Fruit fly (Drosophila melanogaster) whole organism, embryonic: Measurements from ENCODE around the gene Eig71Ed.

ENCODE experiments used
- Awh ChIP-seq: fragments of 200-800 bp; sonication (Bioruptor generic); IDR thresholded peaks from 2 replicates; pipeline ENCODE4, ENCODE4 v1.3.6; 2022; ENCODE audit warnings: missing biosample characterization, missing genetic modification characterization
- B-H1 ChIP-seq: fragments of 200-800 bp; sonication (Bioruptor generic); IDR thresholded peaks from 3 replicates; pipeline ENCODE4 v1.3.6; 2022; ENCODE audit warnings: missing biosample characterization, missing genetic modification characterization
- Blimp-1 ChIP-seq: fragments of 200-800 bp; sonication (Bioruptor generic); optimal IDR thresholded peaks from 3 replicates; lab custom pipeline; 2018; ENCODE audit warnings: missing biosample characterization, missing genetic modification characterization, mild to moderate bottlenecking, moderate library complexity, missing genetic modification reagents
- C15 ChIP-seq: fragments of 200-800 bp; sonication (Bioruptor generic); IDR thresholded peaks from 3 replicates; pipeline ENCODE4 v1.3.6; 2022; ENCODE audit warnings: missing biosample characterization, missing genetic modification characterization
- CG10565 ChIP-seq: fragments of 200-800 bp; sonication (Bioruptor generic); optimal IDR thresholded peaks from 3 replicates; lab custom pipeline; 2016; ENCODE audit warnings: missing biosample characterization, mild to moderate bottlenecking, missing genetic modification characterization
- CG13894 ChIP-seq: fragments of 200-800 bp; sonication (Bioruptor generic); optimal IDR thresholded peaks from 3 replicates; lab custom pipeline; 2018; ENCODE audit warnings: missing biosample characterization, mild to moderate bottlenecking, missing genetic modification characterization, moderate library complexity
- CG14014 ChIP-seq: fragments of 200-800 bp; sonication (Bioruptor generic); IDR thresholded peaks from 2 replicates; pipeline ENCODE4 v1.3.6; 2022; ENCODE audit warnings: missing biosample characterization, missing genetic modification characterization
- CG14050 ChIP-seq: fragments of 200-800 bp; sonication (Bioruptor generic); IDR thresholded peaks from 3 replicates; pipeline ENCODE4 v1.3.6; 2022; ENCODE audit warnings: missing biosample characterization, missing genetic modification characterization
- CG14441 ChIP-seq: fragments of 200-800 bp; sonication (Bioruptor generic); IDR thresholded peaks from 2 replicates; pipeline ENCODE4 v1.3.6; 2022; ENCODE audit warnings: missing biosample characterization, missing genetic modification characterization
- CG15514 ChIP-seq: fragments of 200-800 bp; sonication (Bioruptor generic); optimal IDR thresholded peaks from 3 replicates; lab custom pipeline; 2017; ENCODE audit warnings: missing biosample characterization, missing genetic modification characterization, mild to moderate bottlenecking, moderate library complexity, missing genetic modification reagents
- CG18011 ChIP-seq: fragments of 200-800 bp; sonication (Bioruptor generic); optimal IDR thresholded peaks from 2 replicates; lab custom pipeline; 2017; ENCODE audit warnings: missing biosample characterization, missing genetic modification characterization, mild to moderate bottlenecking, moderate library complexity, missing genotype
- CG2116 ChIP-seq: fragments of 200-800 bp; sonication (Bioruptor generic); optimal IDR thresholded peaks from 3 replicates; lab custom pipeline; 2018; ENCODE audit warnings: missing biosample characterization, mild to moderate bottlenecking, missing genetic modification characterization
- CG31365 ChIP-seq: fragments of 200-800 bp; sonication (Bioruptor generic); optimal IDR thresholded peaks from 2 replicates; lab custom pipeline; 2018; ENCODE audit warnings: missing biosample characterization, mild to moderate bottlenecking, missing genetic modification characterization
- CG32772 ChIP-seq: fragments of 200-800 bp; sonication (Bioruptor generic); IDR thresholded peaks from 2 replicates; pipeline ENCODE4 v1.3.6; 2022; ENCODE audit warnings: missing biosample characterization, missing genetic modification characterization
- CG6813 ChIP-seq: fragments of 200-800 bp; sonication (Bioruptor generic); optimal IDR thresholded peaks from 2 replicates; lab custom pipeline; 2017; ENCODE audit warnings: missing biosample characterization, missing genetic modification characterization, mild to moderate bottlenecking, moderate library complexity, missing genetic modification reagents
- CG7839 ChIP-seq: fragments of 200-800 bp; sonication (Bioruptor generic); optimal IDR thresholded peaks from 3 replicates; lab custom pipeline; 2018; ENCODE audit warnings: missing biosample characterization, mild to moderate bottlenecking, missing genetic modification characterization, moderate library complexity
- CG8478 ChIP-seq: fragments of >200 bp; optimal IDR thresholded peaks from 2 replicates; lab custom pipeline; 2018
- Dad ChIP-seq: fragments of 200-800 bp; sonication (Bioruptor generic); optimal IDR thresholded peaks from 3 replicates; lab custom pipeline; 2016; ENCODE audit warnings: missing biosample characterization, missing genetic modification characterization
- Gsc ChIP-seq: fragments of 200-800 bp; sonication (Bioruptor generic); IDR thresholded peaks from 2 replicates; pipeline ENCODE4 v1.3.6; 2022; ENCODE audit warnings: missing biosample characterization, missing genetic modification characterization
- HLH3B ChIP-seq: fragments of 200-800 bp; sonication (Bioruptor generic); IDR thresholded peaks from 2 replicates; pipeline ENCODE4 v1.3.6; 2022; ENCODE audit warnings: missing biosample characterization, missing genetic modification characterization
- HmgD ChIP-seq: fragments of 200-800 bp; sonication (Bioruptor generic); optimal IDR thresholded peaks from 3 replicates; lab custom pipeline; 2016; ENCODE audit warnings: missing biosample characterization, missing genetic modification characterization
- Hr3 ChIP-seq: fragments of 200-800 bp; sonication (Bioruptor generic); optimal IDR thresholded peaks from 3 replicates; lab custom pipeline; 2016; ENCODE audit warnings: missing biosample characterization, missing genetic modification characterization
- MTF-1 ChIP-seq: fragments of 200-800 bp; sonication (Bioruptor generic); optimal IDR thresholded peaks from 2 replicates; lab custom pipeline; 2018; ENCODE audit warnings: missing biosample characterization, mild to moderate bottlenecking, missing genetic modification characterization, borderline replicate concordance
- Med ChIP-seq: fragments of 200-800 bp; sonication (Bioruptor generic); peaks from one replicate; lab custom pipeline; 2016; ENCODE audit warnings: missing biosample characterization, missing genetic modification characterization, mild to moderate bottlenecking, inconsistent platforms, moderate library complexity
- Neu2 ChIP-seq: fragments of 200-800 bp; sonication (Bioruptor generic); optimal IDR thresholded peaks from 3 replicates; lab custom pipeline; 2016; ENCODE audit warnings: missing biosample characterization, missing genetic modification characterization, borderline replicate concordance
- Nf-YB ChIP-seq: fragments of 200-800 bp; sonication (Bioruptor generic); optimal IDR thresholded peaks from 3 replicates; lab custom pipeline; 2019; ENCODE audit warnings: missing biosample characterization, mild to moderate bottlenecking, missing genetic modification characterization, moderate library complexity
- PHDP ChIP-seq: fragments of 200-800 bp; sonication (Bioruptor generic); optimal IDR thresholded peaks from 3 replicates; lab custom pipeline; 2018; ENCODE audit warnings: missing biosample characterization, mild to moderate bottlenecking, missing genetic modification characterization, moderate library complexity
- Pdp1 ChIP-seq, 2 experiments: fragments of 200-800 bp; sonication (Bioruptor generic); optimal IDR thresholded peaks; 3 replicates each; lab custom pipeline; 2016; ENCODE audit warnings: missing biosample characterization in 2 of 2, missing genetic modification characterization in 2 of 2, mild to moderate bottlenecking in 1 of 2, moderate library complexity in 1 of 2
- Poxn ChIP-seq: fragments of 200-800 bp; sonication (Bioruptor generic); IDR thresholded peaks from 2 replicates; pipeline ENCODE4 v1.3.6; 2022; ENCODE audit warnings: missing biosample characterization, missing genetic modification characterization
- Sox102F ChIP-seq: fragments of 200-800 bp; sonication (Bioruptor generic); optimal IDR thresholded peaks from 2 replicates; lab custom pipeline; 2018; ENCODE audit warnings: missing biosample characterization, mild to moderate bottlenecking, missing genetic modification characterization, moderate library complexity
- Spps ChIP-seq: fragments of 200-800 bp; sonication (Bioruptor generic); optimal IDR thresholded peaks from 2 replicates; lab custom pipeline; 2018; ENCODE audit warnings: missing biosample characterization, mild to moderate bottlenecking, missing genetic modification characterization
- Tbp ChIP-seq: fragments of >200 bp; optimal IDR thresholded peaks from 2 replicates; lab custom pipeline; 2018; ENCODE audit warnings: missing biosample characterization, missing genetic modification characterization
- Vsx1 ChIP-seq: fragments of 200-800 bp; sonication (Bioruptor generic); optimal IDR thresholded peaks from 2 replicates; lab custom pipeline; 2017; ENCODE audit warnings: missing biosample characterization, mild to moderate bottlenecking, missing genetic modification characterization, missing genetic modification reagents
- abd-A ChIP-seq: fragments of 200-800 bp; sonication (Bioruptor generic); optimal IDR thresholded peaks from 3 replicates; lab custom pipeline; 2019; ENCODE audit warnings: missing biosample characterization, mild to moderate bottlenecking, missing genetic modification characterization, moderate library complexity
- bigmax ChIP-seq: fragments of 200-800 bp; sonication (Bioruptor generic); optimal IDR thresholded peaks from 2 replicates; lab custom pipeline; 2018; ENCODE audit warnings: missing biosample characterization, mild to moderate bottlenecking, missing genetic modification characterization
- ci ChIP-seq: fragments of 200-800 bp; sonication (Bioruptor generic); IDR thresholded peaks from 3 replicates; pipeline ENCODE4 v1.3.6; 2022; ENCODE audit warnings: missing biosample characterization, missing genetic modification characterization
- dan ChIP-seq: fragments of 200-800 bp; sonication (Bioruptor generic); IDR thresholded peaks from 2 replicates; pipeline ENCODE4 v1.3.6; 2022; ENCODE audit warnings: missing biosample characterization, missing genetic modification characterization
- disco-r ChIP-seq: fragments of 200-800 bp; sonication (Bioruptor generic); optimal IDR thresholded peaks from 2 replicates; lab custom pipeline; 2016; ENCODE audit warnings: missing biosample characterization, missing genetic modification characterization
- dmrt11E ChIP-seq: fragments of 200-800 bp; sonication (Bioruptor generic); optimal IDR thresholded peaks from 3 replicates; lab custom pipeline; 2018; ENCODE audit warnings: missing biosample characterization, mild to moderate bottlenecking, missing genetic modification characterization, moderate library complexity
- dpn ChIP-seq, 2 experiments: fragments of 200-800 bp; sonication (Bioruptor generic); optimal IDR thresholded peaks; 3 replicates each; lab custom pipeline; 2016; ENCODE audit warnings: missing biosample characterization in 2 of 2, missing genetic modification characterization in 2 of 2
- dysf ChIP-seq: fragments of 200-800 bp; sonication (Bioruptor generic); IDR thresholded peaks from 3 replicates; pipeline ENCODE4 v1.3.6; 2022; ENCODE audit warnings: missing biosample characterization, missing genetic modification characterization
- ems ChIP-seq: fragments of 200-800 bp; sonication (Bioruptor generic); optimal IDR thresholded peaks from 3 replicates; lab custom pipeline; 2016; ENCODE audit warnings: missing biosample characterization, missing genetic modification characterization
- eve ChIP-seq, 2 experiments: fragments of >200 bp; optimal IDR thresholded peaks; 2 replicates each; lab custom pipeline; 2017; ENCODE audit warnings: missing biosample characterization in 2 of 2, missing genetic modification characterization in 2 of 2
- gce ChIP-seq: fragments of 200-800 bp; sonication (Bioruptor generic); IDR thresholded peaks from 3 replicates; pipeline ENCODE4 v1.3.6; 2022; ENCODE audit warnings: missing biosample characterization, missing genetic modification characterization
- hbn ChIP-seq: fragments of 200-800 bp; sonication (Bioruptor generic); IDR thresholded peaks from 2 replicates; pipeline ENCODE4 v1.3.6; 2022; ENCODE audit warnings: missing biosample characterization, missing genetic modification characterization; ENCODE audit not compliant: partially characterized antibody
- jing ChIP-seq: fragments of 200-800 bp; sonication (Bioruptor generic); optimal IDR thresholded peaks from 2 replicates; lab custom pipeline; 2018; ENCODE audit warnings: missing biosample characterization, mild to moderate bottlenecking, missing genetic modification characterization
- lov ChIP-seq, 2 experiments: fragments of 200-800 bp in 1 of 2; fragments of >200 bp in 1 of 2; sonication (Bioruptor generic) in 1 of 2; IDR thresholded peaks in 1 of 2; optimal IDR thresholded peaks in 1 of 2; 2 replicates in 1 of 2; 3 replicates in 1 of 2; pipeline versions ENCODE4 v1.3.6 to Lab custom; 2017 to 2022; ENCODE audit warnings: missing biosample characterization in 1 of 2, missing genetic modification characterization in 1 of 2
- oc ChIP-seq: fragments of 200-800 bp; sonication (Bioruptor generic); optimal IDR thresholded peaks from 2 replicates; lab custom pipeline; 2018; ENCODE audit warnings: missing biosample characterization, mild to moderate bottlenecking, missing genetic modification characterization, moderate library complexity
- org-1 ChIP-seq: fragments of 200-800 bp; sonication (Bioruptor generic); optimal IDR thresholded peaks from 2 replicates; lab custom pipeline; 2017; ENCODE audit warnings: missing biosample characterization, missing genetic modification characterization
- otp ChIP-seq: fragments of 200-800 bp; sonication (Bioruptor generic); IDR thresholded peaks from 3 replicates; pipeline ENCODE4, ENCODE4 v1.3.6; 2022; ENCODE audit warnings: missing biosample characterization, missing genetic modification characterization
- sens ChIP-seq: fragments of 200-800 bp; sonication (Bioruptor generic); peaks from one replicate; lab custom pipeline; 2016; ENCODE audit warnings: missing biosample characterization, missing genetic modification characterization
- seq ChIP-seq: fragments of 200-800 bp; sonication (Bioruptor generic); IDR thresholded peaks from 2 replicates; pipeline ENCODE4 v1.3.6; 2022; ENCODE audit warnings: missing biosample characterization, missing genetic modification characterization
- shn ChIP-seq: fragments of 200-800 bp; sonication (Bioruptor generic); optimal IDR thresholded peaks from 3 replicates; lab custom pipeline; 2016; ENCODE audit warnings: missing biosample characterization, missing genetic modification characterization
- zen ChIP-seq: fragments of 200-800 bp; sonication (Bioruptor generic); optimal IDR thresholded peaks from 3 replicates; lab custom pipeline; 2018; ENCODE audit warnings: missing biosample characterization, mild to moderate bottlenecking, missing genetic modification characterization, moderate library complexity

The Eig71Ed gene

dm6 chr3L:15694406-15694805 is 42.1 kb downstream of the Eig71Ed start (continued):
- no peak for TF ChIP-seq C15 (GFP tag; lab: Robert Waterston, UW)
- peak; percentile 59 for TF ChIP-seq Med
- TF ChIP-seq CG10565 = no peak
- TF ChIP-seq org-1 (GFP tag; lab: Kevin White, UChicago) = no peak
- peak; percentile 4 for TF ChIP-seq Sox102F (GFP tag; lab: Kevin White, UChicago)
- no peak for TF ChIP-seq HmgD
- TF ChIP-seq B-H1 = no peak
- TF ChIP-seq Neu2 (GFP tag; lab: Kevin White, UChicago) = no peak
- TF ChIP-seq CG31365 (tag; lab: Kevin White, UChicago) = no peak
- no peak for TF ChIP-seq CG6813 (GFP tag; lab: Kevin White, UChicago)
- TF ChIP-seq zen = no peak
- no peak for TF ChIP-seq HLH3B (GFP tag; lab: Robert Waterston, UW)
- no peak for TF ChIP-seq seq (GFP tag; lab: Robert Waterston, UW)
- peak in 1 of 2 experiments; percentile 7 for TF ChIP-seq dpn (GFP tag; optimal IDR thresholded peaks at IDR 0.05; lab: Kevin White, UChicago)
- TF ChIP-seq lov (optimal IDR thresholded peaks at IDR 0.05; lab: Kevin White, UChicago) = no peak
- no peak for TF ChIP-seq lov (GFP tag; IDR thresholded peaks at IDR 0.05; lab: Robert Waterston, UW)
- TF ChIP-seq CG14014 (GFP tag; lab: Robert Waterston, UW) = no peak
- no peak for TF ChIP-seq Spps (tag; lab: Kevin White, UChicago)
- 0 out of 3 replicates have a peak, but pooled peaks have one; percentile 29 for TF ChIP-seq dysf (GFP tag; lab: Robert Waterston, UW)
- TF ChIP-seq CG14050 = no peak
- no peak for TF ChIP-seq shn
- no peak for TF ChIP-seq MTF-1 (GFP tag; lab: Kevin White, UChicago)
- TF ChIP-seq CG8478 (lab: Kevin White, UChicago) = no peak
- no peak for TF ChIP-seq dan
- TF ChIP-seq CG2116 = no peak
- TF ChIP-seq dmrt11E (tag; lab: Kevin White, UChicago) = no peak
- no peak for TF ChIP-seq Dad (GFP tag; lab: Kevin White, UChicago)
- no peak for TF ChIP-seq bigmax (GFP tag; lab: Kevin White, UChicago)
- TF ChIP-seq Tbp = no peak
- no peak for TF ChIP-seq jing
- TF ChIP-seq CG18011 = no peak
- TF ChIP-seq CG15514 = no peak
- TF ChIP-seq PHDP (tag; lab: Kevin White, UChicago) = peak; percentile 12
- no peak for TF ChIP-seq CG14441 (GFP tag; lab: Robert Waterston, UW)
- no peak for TF ChIP-seq Gsc
- TF ChIP-seq gce (GFP tag; lab: Robert Waterston, UW) = no peak
- TF ChIP-seq CG7839 (tag; lab: Kevin White, UChicago) = peak; percentile 8
- TF ChIP-seq Poxn (GFP tag; lab: Robert Waterston, UW) = no peak
- TF ChIP-seq eve (GFP tag; optimal IDR thresholded peaks at IDR 0.05; lab: Kevin White, UChicago) = no peak
- TF ChIP-seq hbn (GFP tag; lab: Robert Waterston, UW) = no peak
- no peak for TF ChIP-seq disco-r (GFP tag; lab: Kevin White, UChicago)
- TF ChIP-seq sens (GFP tag; lab: Kevin White, UChicago) = peak; percentile 65

dm6 chr3L:15695195-15695594 is 42.9 kb downstream of the Eig71Ed start:
- TF ChIP-seq sens (GFP tag; lab: Kevin White, UChicago) = peak; percentile 37
- TF ChIP-seq CG13894 (tag; lab: Kevin White, UChicago) = no peak
- no peak for TF ChIP-seq ems (GFP tag; lab: Kevin White, UChicago)
- TF ChIP-seq Vsx1 (GFP tag; lab: Kevin White, UChicago) = peak; percentile 51
- peak in 1 of 2 experiments; percentile 42 for TF ChIP-seq Pdp1 (GFP tag; optimal IDR thresholded peaks at IDR 0.05; lab: Kevin White, UChicago)
- TF ChIP-seq Blimp-1 (GFP tag; lab: Kevin White, UChicago) = peak; percentile 46
- TF ChIP-seq ci (GFP tag; lab: Robert Waterston, UW) = 0 out of 3 replicates have a peak, but pooled peaks have one; percentile 12
- peak; percentile 80 for TF ChIP-seq oc (tag; lab: Kevin White, UChicago)
- no peak for TF ChIP-seq Nf-YB (GFP tag; lab: Kevin White, UChicago)
- no peak for TF ChIP-seq Hr3 (GFP tag; lab: Kevin White, UChicago)
- peak; percentile 85 for TF ChIP-seq abd-A (tag; lab: Kevin White, UChicago)
- 0 out of 3 replicates have a peak, but pooled peaks have one; percentile 42 for TF ChIP-seq otp (GFP tag; lab: Robert Waterston, UW)
- no peak for TF ChIP-seq CG32772 (GFP tag; lab: Robert Waterston, UW)
- TF ChIP-seq Awh (GFP tag; lab: Robert Waterston, UW) = peak; percentile 95
